Worm (Caenorhabditis elegans) whole organism, mixed stage, embryonic: ENCODE results near the gene sri-4.

Experiments
- M03D4.4 ChIP-seq: sonication (generic microtip); optimal IDR thresholded peaks from 2 replicates; lab custom pipeline; 2017; ENCODE audit warnings: mild to moderate bottlenecking, missing genetic modification characterization, missing compliant biosample characterization
- bed-3 ChIP-seq: fragments of 200-800 bp; sonication (Bioruptor generic); optimal IDR thresholded peaks from 3 replicates; lab custom pipeline; 2018; ENCODE audit warnings: mild to moderate bottlenecking, missing genetic modification characterization, moderate library complexity, missing compliant biosample characterization
- blmp-1 ChIP-seq: fragments of 150-350 bp; optimal IDR thresholded peaks from 2 replicates; lab custom pipeline; 2014; ENCODE audit warnings: missing biosample characterization, missing genetic modification characterization
- ceh-39 ChIP-seq: fragments of 150-350 bp; optimal IDR thresholded peaks from 2 replicates; lab custom pipeline; 2014; ENCODE audit warnings: missing biosample characterization, missing genetic modification characterization
- ceh-43 ChIP-seq: fragments of 200-800 bp; sonication (Bioruptor generic); optimal IDR thresholded peaks from 2 replicates; lab custom pipeline; 2018; ENCODE audit warnings: mild to moderate bottlenecking, missing genetic modification characterization, moderate library complexity, missing compliant biosample characterization
- ceh-83 ChIP-seq: fragments of 200-800 bp; sonication (Bioruptor generic); optimal IDR thresholded peaks from 2 replicates; lab custom pipeline; 2018; ENCODE audit warnings: mild to moderate bottlenecking, missing genetic modification characterization, missing compliant biosample characterization
- ces-1 ChIP-seq: fragments of 150-350 bp; optimal IDR thresholded peaks from 2 replicates; lab custom pipeline; 2014; ENCODE audit warnings: missing biosample characterization, missing genetic modification reagents, missing genetic modification characterization
- cnd-1 ChIP-seq: fragments of 200-800 bp; sonication (Bioruptor generic); optimal IDR thresholded peaks from 2 replicates; lab custom pipeline; 2018; ENCODE audit warnings: mild to moderate bottlenecking, missing genetic modification characterization, missing compliant biosample characterization
- drap-1 ChIP-seq: fragments of 200-800 bp; sonication (Bioruptor generic); optimal IDR thresholded peaks from 3 replicates; lab custom pipeline; 2018; ENCODE audit warnings: mild to moderate bottlenecking, missing genetic modification characterization, missing compliant biosample characterization
- elt-1 ChIP-seq: sonication (generic microtip); optimal IDR thresholded peaks from 2 replicates; lab custom pipeline; 2017; ENCODE audit warnings: missing genetic modification characterization, mild to moderate bottlenecking, missing compliant biosample characterization, antibody characterized with exemption, moderate library complexity, borderline replicate concordance; ENCODE audit not compliant: insufficient read depth
- elt-3 ChIP-seq: fragments of 150-350 bp; optimal IDR thresholded peaks from 2 replicates; lab custom pipeline; 2014; ENCODE audit warnings: missing biosample characterization, missing genetic modification characterization
- flh-1 ChIP-seq: fragments of 200-800 bp; sonication (Bioruptor generic); optimal IDR thresholded peaks from 2 replicates; lab custom pipeline; 2018; ENCODE audit warnings: mild to moderate bottlenecking, missing genetic modification characterization, moderate library complexity, missing compliant biosample characterization
- ham-2 ChIP-seq: fragments of 200-800 bp; sonication (Bioruptor generic); optimal IDR thresholded peaks from 2 replicates; lab custom pipeline; 2018; ENCODE audit warnings: mild to moderate bottlenecking, missing genetic modification characterization, missing compliant biosample characterization
- hlh-1 ChIP-seq: fragments of 150-350 bp; optimal IDR thresholded peaks from 2 replicates; lab custom pipeline; 2014; ENCODE audit warnings: missing biosample characterization, missing genetic modification reagents, missing genetic modification characterization
- lin-13 ChIP-seq: fragments of 150-350 bp; optimal IDR thresholded peaks from 2 replicates; lab custom pipeline; 2014; ENCODE audit warnings: missing biosample characterization, missing genetic modification characterization
- lsy-2 ChIP-seq: fragments of 150-350 bp; optimal IDR thresholded peaks from 2 replicates; lab custom pipeline; 2014; ENCODE audit warnings: missing biosample characterization, missing genetic modification characterization
- mab-5 ChIP-seq: fragments of 150-350 bp; optimal IDR thresholded peaks from 2 replicates; lab custom pipeline; 2014; ENCODE audit warnings: missing biosample characterization, missing genetic modification characterization
- mep-1 ChIP-seq: fragments of 150-350 bp; optimal IDR thresholded peaks from 2 replicates; lab custom pipeline; 2017; ENCODE audit warnings: missing biosample characterization, missing genetic modification reagents, missing genetic modification characterization, inconsistent platforms
- mls-2 ChIP-seq: sonication (generic microtip); optimal IDR thresholded peaks from 2 replicates; lab custom pipeline; 2016; ENCODE audit warnings: mild to moderate bottlenecking, missing genetic modification characterization, moderate library complexity, missing compliant biosample characterization
- nhr-2 ChIP-seq: fragments of 150-350 bp; optimal IDR thresholded peaks from 2 replicates; lab custom pipeline; 2014; ENCODE audit warnings: missing biosample characterization, missing genetic modification characterization
- nhr-237 ChIP-seq: fragments of 150-350 bp; optimal IDR thresholded peaks from 2 replicates; lab custom pipeline; 2014; ENCODE audit warnings: missing biosample characterization, missing genetic modification characterization
- nhr-28 ChIP-seq: fragments of 150-350 bp; optimal IDR thresholded peaks from 2 replicates; lab custom pipeline; 2014; ENCODE audit warnings: missing biosample characterization, missing genetic modification characterization
- nhr-76 ChIP-seq: sonication (generic microtip); optimal IDR thresholded peaks from 2 replicates; lab custom pipeline; 2017; ENCODE audit warnings: missing biosample characterization, missing genetic modification characterization
- pha-4 ChIP-seq: fragments of 150-350 bp; optimal IDR thresholded peaks from 2 replicates; lab custom pipeline; 2018; ENCODE audit warnings: missing biosample characterization, missing genetic modification reagents, missing genetic modification characterization
- snpc-4 ChIP-seq: fragments of 150-350 bp; optimal IDR thresholded peaks from 2 replicates; lab custom pipeline; 2014; ENCODE audit warnings: missing biosample characterization, missing genetic modification characterization
- sptf-1 ChIP-seq: sonication (generic microtip); optimal IDR thresholded peaks from 2 replicates; lab custom pipeline; 2017; ENCODE audit warnings: mild to moderate bottlenecking, missing genetic modification characterization, moderate library complexity, missing compliant biosample characterization
- tbx-8 ChIP-seq: fragments of 200-800 bp; sonication (Bioruptor generic); optimal IDR thresholded peaks from 2 replicates; lab custom pipeline; 2018; ENCODE audit warnings: mild to moderate bottlenecking, missing genetic modification characterization, moderate library complexity, missing compliant biosample characterization
- unc-120 ChIP-seq: sonication (generic microtip); optimal IDR thresholded peaks from 2 replicates; lab custom pipeline; 2017; ENCODE audit warnings: missing genetic modification characterization, missing compliant biosample characterization; ENCODE audit not compliant: poor library complexity, severe bottlenecking
- unc-39 ChIP-seq: fragments of 150-350 bp; optimal IDR thresholded peaks from 2 replicates; lab custom pipeline; 2014; ENCODE audit warnings: missing biosample characterization, missing genetic modification characterization
- unc-62 ChIP-seq: fragments of 150-350 bp; optimal IDR thresholded peaks from 2 replicates; lab custom pipeline; 2014; ENCODE audit warnings: missing biosample characterization, missing genetic modification reagents, missing genetic modification characterization
- zip-8 ChIP-seq: fragments of 150-350 bp; optimal IDR thresholded peaks from 2 replicates; lab custom pipeline; 2014; ENCODE audit warnings: missing biosample characterization, missing genetic modification characterization
- ztf-11 ChIP-seq: fragments of 150-350 bp; optimal IDR thresholded peaks from 2 replicates; lab custom pipeline; 2014; ENCODE audit warnings: missing biosample characterization, missing genetic modification characterization

The sri-4 gene

DNA sequence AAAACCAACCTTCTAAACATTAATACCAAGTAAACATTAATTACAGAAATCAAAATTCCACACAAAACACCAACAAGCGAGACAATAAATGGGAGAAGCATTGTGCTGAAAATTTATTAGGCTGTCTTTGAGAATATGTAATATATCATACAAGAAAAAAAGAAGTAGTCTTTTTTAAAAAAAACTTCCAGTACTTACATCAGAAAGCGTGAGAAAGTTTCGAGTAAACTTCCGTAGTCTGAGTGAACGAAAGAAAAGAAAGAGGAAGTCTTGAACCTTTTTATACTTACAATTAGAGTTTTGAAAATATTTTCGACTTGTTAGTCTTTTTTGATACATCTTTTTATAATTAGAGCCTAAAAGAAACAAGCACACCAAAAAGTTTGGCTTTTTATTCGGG is 28.4 kb upstream of the sri-4 start, which contains the start of gene srbc-40:
Gene srbc-40 (minus strand): TSS at position 101 of the 400 bp plus-strand sequence.
- no peak for TF ChIP-seq elt-1 (tag; lab: Kevin White, UChicago)
- no peak for TF ChIP-seq nhr-237 (tag; lab: Kevin White, UChicago)
- no peak for TF ChIP-seq lsy-2 (tag; lab: Kevin White, UChicago)
- TF ChIP-seq ceh-43 (GFP tag; lab: Kevin White, UChicago): no peak
- no peak for TF ChIP-seq pha-4 (tag; lab: Kevin White, UChicago)
- no peak for TF ChIP-seq lin-13
- no peak for TF ChIP-seq ceh-83 (GFP tag; lab: Kevin White, UChicago)

DNA sequence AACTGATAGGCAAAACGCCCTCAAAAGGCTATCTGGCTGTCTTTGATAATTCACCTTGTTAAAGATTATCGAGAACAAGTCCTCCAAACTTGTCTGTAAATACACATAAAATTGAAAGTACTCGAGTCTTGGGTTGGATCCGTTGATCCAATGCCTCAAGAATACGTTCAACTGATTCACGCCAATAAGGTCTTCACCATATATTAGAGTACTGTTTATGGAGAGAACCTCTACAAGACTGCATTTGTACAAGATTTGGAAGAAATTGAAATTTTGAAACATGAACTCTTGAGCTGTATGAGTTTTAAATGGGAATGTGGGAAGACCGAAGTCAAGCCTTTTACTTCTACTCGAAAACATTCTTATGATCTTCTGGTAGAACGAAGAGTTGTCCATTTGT is 25.3 kb upstream of the sri-4 start:
- no peak for TF ChIP-seq ham-2 (GFP tag; lab: Kevin White, UChicago)
- no peak for TF ChIP-seq ztf-11 (tag; lab: Kevin White, UChicago)
- no peak for TF ChIP-seq unc-120 (tag; lab: Kevin White, UChicago)
- TF ChIP-seq ceh-39 (tag; lab: Kevin White, UChicago): no peak
- no peak for TF ChIP-seq flh-1 (GFP tag; lab: Kevin White, UChicago)
- no peak for TF ChIP-seq mab-5 (tag; lab: Kevin White, UChicago)
- no peak for TF ChIP-seq lin-13
- no peak for TF ChIP-seq hlh-1 (tag; lab: Kevin White, UChicago)
- no peak for TF ChIP-seq ceh-83 (GFP tag; lab: Kevin White, UChicago)
- no peak for TF ChIP-seq blmp-1 (tag; lab: Kevin White, UChicago)
- no peak for TF ChIP-seq nhr-2 (tag; lab: Kevin White, UChicago)

DNA sequence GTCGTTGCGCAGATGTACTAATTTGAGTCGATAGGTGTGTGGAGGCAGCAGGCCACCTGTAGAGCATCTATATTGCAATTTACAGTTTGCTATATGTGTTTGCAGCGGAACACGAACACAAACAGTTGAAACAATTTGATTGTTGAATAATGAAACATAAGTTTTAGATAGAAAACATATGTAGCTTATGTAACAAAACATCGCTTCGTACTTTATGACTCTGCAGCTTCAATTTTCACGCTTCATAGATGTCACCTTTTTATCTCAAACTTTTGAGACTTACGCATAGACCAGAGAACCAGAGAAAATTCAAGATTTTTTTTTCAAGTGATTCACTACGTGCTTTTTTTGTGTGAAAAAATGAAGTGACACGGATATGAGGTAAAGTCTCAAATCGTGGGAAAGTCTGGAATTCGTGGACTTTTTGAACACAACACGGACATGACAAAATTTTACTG is 24.2 kb upstream of the sri-4 start, which contains the start of gene fbxb-72:
Gene fbxb-72 (minus strand): TSS at position 58 of the 458 bp plus-strand sequence.
- peak; percentile 44 for TF ChIP-seq ceh-39 (tag; lab: Kevin White, UChicago)
- TF ChIP-seq hlh-1 (tag; lab: Kevin White, UChicago): peak; percentile 9
- TF ChIP-seq tbx-8 (GFP tag; lab: Kevin White, UChicago): no peak
- no peak for TF ChIP-seq mep-1 (tag; lab: Kevin White, UChicago)
- peak; percentile 18 for TF ChIP-seq sptf-1
- TF ChIP-seq nhr-76 (tag; lab: Kevin White, UChicago): no peak
- TF ChIP-seq, all 35 proteins: peak for 3

DNA sequence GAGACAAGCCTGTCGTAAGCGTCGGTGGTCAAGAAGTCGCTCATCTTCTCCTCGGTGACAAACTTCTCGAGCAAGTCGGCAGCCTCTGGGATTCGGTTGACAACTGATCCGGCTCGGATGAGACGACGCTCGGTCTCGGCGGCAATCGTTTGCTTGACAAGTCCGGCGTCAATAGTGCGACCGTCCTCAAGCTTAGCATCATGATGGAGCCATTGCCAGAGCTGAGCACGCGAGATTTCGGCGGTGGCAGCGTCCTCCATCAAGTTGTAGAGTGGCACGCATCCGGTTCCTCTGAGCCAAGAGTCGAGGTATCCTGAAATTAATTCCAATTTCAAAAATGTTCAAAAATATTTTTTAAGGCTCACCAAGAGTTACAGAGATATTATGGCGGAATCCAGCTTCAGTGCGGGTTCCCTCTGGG is 23.7 kb upstream of the sri-4 start:
- TF ChIP-seq unc-62 (no peak), pha-4 (tag; lab: Kevin White, UChicago) (no peak), bed-3 (no peak), ceh-43 (GFP tag; lab: Kevin White, UChicago) (no peak), tbx-8 (GFP tag; lab: Kevin White, UChicago) (no peak), lsy-2 (tag; lab: Kevin White, UChicago) (no peak), ces-1 (GFP tag; lab: Kevin White, UChicago) (no peak), flh-1 (GFP tag; lab: Kevin White, UChicago) (no peak), elt-3 (tag; lab: Kevin White, UChicago) (no peak), ceh-39 (tag; lab: Kevin White, UChicago) (no peak), unc-39 (tag; lab: Kevin White, UChicago) (no peak), unc-120 (tag; lab: Kevin White, UChicago) (no peak), drap-1 (GFP tag; lab: Kevin White, UChicago) (no peak), nhr-28 (tag; lab: Kevin White, UChicago) (no peak), snpc-4 (no peak), nhr-237 (tag; lab: Kevin White, UChicago) (no peak)

DNA sequence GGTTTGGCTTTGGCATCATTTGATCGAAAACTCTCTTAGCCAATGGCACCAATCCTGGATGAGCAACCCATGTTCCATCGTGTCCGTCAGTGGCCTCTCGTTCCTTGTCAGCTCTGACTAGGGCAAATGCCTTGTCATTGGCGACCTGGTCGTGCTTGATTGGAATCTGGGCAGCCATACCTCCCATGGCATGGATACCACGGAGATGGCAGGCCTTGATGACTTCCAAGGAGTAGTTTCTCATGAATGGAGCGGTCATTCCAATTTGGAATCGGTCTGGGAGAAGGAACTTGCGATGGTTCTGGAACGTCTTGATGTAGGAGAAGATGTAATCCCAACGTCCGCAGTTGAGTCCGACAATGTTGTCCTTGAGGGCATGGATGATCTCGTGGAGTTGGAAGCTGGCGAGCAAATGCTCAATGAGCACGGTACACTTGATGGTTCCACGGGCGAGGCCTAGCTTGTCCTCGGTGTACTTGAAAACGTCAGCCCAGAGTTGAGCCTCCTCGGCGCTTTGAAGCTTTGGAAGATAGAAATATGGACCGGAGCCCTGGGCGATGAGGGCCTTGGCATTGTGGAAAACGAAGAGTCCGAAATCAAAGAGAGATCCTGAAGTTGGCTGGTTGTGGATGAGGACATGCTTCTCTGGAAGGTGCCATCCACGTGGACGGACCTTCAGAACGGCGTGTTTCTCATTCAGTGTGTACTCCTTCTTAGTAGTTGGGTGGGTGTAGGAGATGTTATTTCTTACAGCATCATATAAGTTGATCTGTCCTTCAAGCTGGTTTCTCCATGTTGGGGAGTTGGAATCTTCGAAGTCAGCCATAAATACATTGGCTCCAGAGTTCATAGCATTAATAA is 23.0 kb upstream of the sri-4 start:
- TF ChIP-seq bed-3 (no peak), cnd-1 (tag; lab: Kevin White, UChicago) (no peak), unc-120 (tag; lab: Kevin White, UChicago) (no peak), zip-8 (tag; lab: Kevin White, UChicago) (no peak), M03D4.4 (tag; lab: Kevin White, UChicago) (no peak), unc-62 (no peak), snpc-4 (no peak), mls-2 (tag; lab: Kevin White, UChicago) (no peak), sptf-1 (no peak), flh-1 (GFP tag; lab: Kevin White, UChicago) (no peak)
